Worm (Caenorhabditis elegans): ENCODE results near the gene T04G9.6.
A peak's percentile ranks its signal among the peaks of the same experiment; 100 is the strongest.

Gene T04G9.6

ce11 chrX:748319-748718 is 36.4 kb downstream of the T04G9.6 start:
- no peak for TF ChIP-seq mml-1 (tag; optimal IDR thresholded peaks at IDR 0.05)

DNA sequence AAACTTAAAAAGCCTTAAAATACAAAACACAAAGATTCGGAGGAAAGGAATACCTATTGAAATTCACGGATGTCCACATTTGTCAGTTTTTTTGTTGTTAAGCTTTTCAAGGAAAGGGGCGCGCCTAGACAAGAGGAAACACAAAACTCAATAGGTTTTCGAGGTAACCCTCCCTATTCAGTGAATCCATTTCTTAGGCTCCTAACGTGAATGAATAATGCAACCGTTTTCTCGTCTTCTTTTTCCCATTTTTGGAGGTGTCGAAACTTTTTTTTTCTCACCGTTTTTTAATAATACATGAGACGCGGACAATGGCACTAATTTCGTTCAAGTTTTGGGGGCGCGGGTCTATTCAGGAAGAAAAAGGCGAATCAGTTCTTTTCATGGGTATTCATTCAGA is 47.8 kb downstream of the T04G9.6 start:
- TF ChIP-seq fkh-10 (GFP tag; optimal IDR thresholded peaks at IDR 0.05) = peak; percentile 8
- no peak for TF ChIP-seq nhr-25 (tag; optimal IDR thresholded peaks at IDR 0.05)
- no peak for TF ChIP-seq nhr-11 (tag; optimal IDR thresholded peaks at IDR 0.05)

ce11 chrX:735572-735971 is 49.2 kb downstream of the T04G9.6 start, which contains the start of gene npr-19:
Gene npr-19, minus strand, starts transcription at chrX:735672.
- TF ChIP-seq elt-3 (tag; optimal IDR thresholded peaks at IDR 0.05) = no peak
- TF ChIP-seq nhr-23 (tag; optimal IDR thresholded peaks at IDR 0.05) = no peak
- TF ChIP-seq ztf-4 (tag; optimal IDR thresholded peaks at IDR 0.05) = no peak
- no peak for TF ChIP-seq egl-27 (tag; optimal IDR thresholded peaks at IDR 0.05)
- TF ChIP-seq mdl-1 (tag; optimal IDR thresholded peaks at IDR 0.05) = no peak
- no peak for TF ChIP-seq ceh-16 (tag; optimal IDR thresholded peaks at IDR 0.05)
- no peak for TF ChIP-seq skn-1 (tag; optimal IDR thresholded peaks at IDR 0.05)
- no peak for TF ChIP-seq nhr-77 (tag; optimal IDR thresholded peaks at IDR 0.05)
- TF ChIP-seq ceh-82 (tag; optimal IDR thresholded peaks at IDR 0.05) = no peak
- TF ChIP-seq ceh-9 (tag; optimal IDR thresholded peaks at IDR 0.05) = no peak
- TF ChIP-seq mml-1 (tag; optimal IDR thresholded peaks at IDR 0.05) = no peak

Measured in whole organism, L3 larva.